Worm (Caenorhabditis elegans): ENCODE measurements around the gene cdr-1.
"Not testable (repeated sequence)": the region's sequence is repeated elsewhere in the genome, so short reads cannot be mapped to it uniquely, and the experiment has no call there.

Gene cdr-1

DNA sequence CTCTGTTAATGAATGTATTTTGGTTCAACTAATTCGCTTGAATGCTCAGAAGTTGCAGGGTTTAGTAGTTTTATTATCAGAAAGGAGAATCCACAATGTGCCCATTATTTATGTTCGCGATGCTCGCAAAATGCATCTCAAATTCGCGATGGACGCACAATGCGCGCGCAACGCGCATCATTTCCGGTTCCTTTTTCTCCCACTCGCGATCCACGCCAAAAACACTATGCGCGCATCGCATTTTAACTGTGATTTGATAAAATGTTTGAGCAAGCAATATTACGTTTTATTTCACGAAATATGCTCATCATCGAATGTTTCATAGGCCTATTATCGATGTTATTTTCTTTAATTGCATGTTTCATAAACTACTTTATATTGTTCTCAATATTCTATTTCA lies 8.8 kb downstream of the cdr-1 start, which contains the start of gene srbc-77:
srbc-77 (plus strand) TSS at position 301 of the 400 bp plus-strand sequence.
- not testable (repeated sequence) for TF ChIP-seq lin-39, eor-1, pqm-1 (tag; optimal IDR thresholded peaks at IDR 0.05)

DNA sequence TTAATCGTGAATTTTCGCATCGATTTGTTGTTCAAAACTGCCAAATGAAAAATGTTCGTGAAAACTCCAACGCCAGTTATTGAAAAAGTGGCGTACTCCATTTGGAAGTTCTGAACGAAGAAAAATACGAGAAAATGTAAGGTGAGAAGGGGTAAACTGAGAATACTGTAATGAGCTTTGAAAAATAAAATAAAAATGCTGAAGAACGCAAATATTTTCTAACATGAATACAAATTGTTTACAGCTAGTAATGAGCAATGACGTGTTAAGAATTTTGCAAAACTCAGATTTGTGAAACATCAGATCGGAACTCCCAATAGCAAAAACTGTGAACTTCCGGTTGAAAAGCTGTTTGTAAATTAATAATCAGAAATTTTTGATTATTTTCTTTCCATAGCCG lies 11.3 kb downstream of the cdr-1 start, which contains the start of gene srw-26:
srw-26 (minus strand) TSS at position 101 of the 400 bp plus-strand sequence.
- no peak for TF ChIP-seq nhr-67 (tag; optimal IDR thresholded peaks at IDR 0.05)
- no peak for TF ChIP-seq unc-62 (GFP tag; optimal IDR thresholded peaks at IDR 0.05)
- TF ChIP-seq mml-1 (tag; optimal IDR thresholded peaks at IDR 0.05) = no peak
- TF ChIP-seq unc-39 (tag; optimal IDR thresholded peaks at IDR 0.05) = no peak
- no peak for TF ChIP-seq ceh-16 (tag; optimal IDR thresholded peaks at IDR 0.05)
- TF ChIP-seq ZK546.5 (tag; optimal IDR thresholded peaks at IDR 0.05) = no peak
- TF ChIP-seq ama-1 (optimal IDR thresholded peaks at IDR 0.05) = no peak
- TF ChIP-seq jun-1 (tag; optimal IDR thresholded peaks at IDR 0.05) = no peak
- no peak for TF ChIP-seq nhr-237 (tag; optimal IDR thresholded peaks at IDR 0.05)
- TF ChIP-seq egl-27 (tag; optimal IDR thresholded peaks at IDR 0.05) = no peak
- TF ChIP-seq fkh-2 (tag; optimal IDR thresholded peaks at IDR 0.05) = no peak
- TF ChIP-seq ztf-4 (tag; optimal IDR thresholded peaks at IDR 0.05) = no peak
- TF ChIP-seq R02D3.7 (tag; optimal IDR thresholded peaks at IDR 0.05) = no peak
- TF ChIP-seq pha-4 (tag; optimal IDR thresholded peaks at IDR 0.05) = no peak
- no peak for TF ChIP-seq ztf-11 (tag; optimal IDR thresholded peaks at IDR 0.05)
- TF ChIP-seq nhr-76 (tag; optimal IDR thresholded peaks at IDR 0.05) = no peak
- TF ChIP-seq ceh-9 (tag; optimal IDR thresholded peaks at IDR 0.05) = no peak
- no peak for TF ChIP-seq lin-39 (tag; optimal IDR thresholded peaks at IDR 0.05)
- TF ChIP-seq mdl-1 (tag; optimal IDR thresholded peaks at IDR 0.05) = no peak

ce11 chrV:15940254-15940653 lies 19.1 kb downstream of the cdr-1 start, which contains the start of gene srw-55:
Gene srw-55 (minus strand): TSS chrV:15940354.
- no peak for TF ChIP-seq jun-1 (tag; optimal IDR thresholded peaks at IDR 0.05)
- no peak for TF ChIP-seq nhr-67 (tag; optimal IDR thresholded peaks at IDR 0.05)
- TF ChIP-seq pha-4 (tag; optimal IDR thresholded peaks at IDR 0.05) = no peak
- TF ChIP-seq aly-2 (tag; optimal IDR thresholded peaks at IDR 0.05) = no peak
- no peak for TF ChIP-seq lin-39 (tag; optimal IDR thresholded peaks at IDR 0.05)
- TF ChIP-seq tbx-2 (tag; optimal IDR thresholded peaks at IDR 0.05) = no peak
- no peak for TF ChIP-seq fkh-2 (tag; optimal IDR thresholded peaks at IDR 0.05)
- TF ChIP-seq elt-3 (tag; optimal IDR thresholded peaks at IDR 0.05) = no peak
- TF ChIP-seq R02D3.7 (tag; optimal IDR thresholded peaks at IDR 0.05) = no peak
- no peak for TF ChIP-seq pqm-1 (tag; optimal IDR thresholded peaks at IDR 0.05)
- no peak for TF ChIP-seq nhr-25 (tag; optimal IDR thresholded peaks at IDR 0.05)
- TF ChIP-seq nhr-76 (tag; optimal IDR thresholded peaks at IDR 0.05) = no peak
- no peak for TF ChIP-seq mml-1 (tag; optimal IDR thresholded peaks at IDR 0.05)

DNA sequence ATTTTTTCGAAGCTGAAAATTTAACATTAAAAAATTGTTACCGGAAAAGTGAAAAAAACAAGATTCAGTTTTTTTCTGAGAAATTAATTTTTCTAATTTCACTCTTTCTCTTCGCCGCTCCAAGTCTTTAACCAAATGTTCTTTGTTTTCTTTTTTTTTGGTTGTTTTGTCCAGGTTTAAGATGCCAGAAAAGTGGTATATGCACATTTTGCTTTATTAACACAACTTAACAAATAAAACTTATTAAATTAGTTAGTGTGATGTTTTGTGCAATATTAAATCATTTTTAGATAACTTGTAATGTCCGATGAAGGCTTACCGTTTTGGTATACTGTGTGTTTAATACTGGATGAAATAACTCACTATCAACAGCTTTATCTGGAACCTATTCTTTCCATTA lies 22.0 kb downstream of the cdr-1 start, which contains the start of gene srw-53:
srw-53 (plus strand) TSS at position 301 of the 400 bp plus-strand sequence.
- TF ChIP-seq nhr-28 (tag; optimal IDR thresholded peaks at IDR 0.05) = no peak
- TF ChIP-seq skn-1 (tag; optimal IDR thresholded peaks at IDR 0.05) = no peak
- TF ChIP-seq nhr-11 (tag; optimal IDR thresholded peaks at IDR 0.05) = no peak
- no peak for TF ChIP-seq fkh-2 (tag; optimal IDR thresholded peaks at IDR 0.05)

DNA sequence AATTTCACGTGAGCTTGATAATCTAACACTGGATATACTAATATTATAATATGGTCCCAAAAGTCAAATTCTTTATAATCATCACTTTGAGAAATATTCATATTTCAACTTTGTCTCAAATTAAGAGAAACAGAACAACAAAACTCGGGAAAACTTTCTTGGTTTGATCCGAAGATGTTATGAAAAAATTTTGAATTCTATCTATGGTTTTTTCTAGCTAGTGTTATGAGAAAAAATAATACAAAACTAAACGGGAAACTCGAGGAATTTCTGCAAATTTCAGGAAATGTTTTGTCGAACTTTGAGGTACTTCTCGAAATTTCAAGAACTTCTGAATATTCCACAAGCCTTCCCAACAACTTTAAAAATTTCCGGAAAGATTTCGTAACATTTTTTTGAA lies 29.8 kb downstream of the cdr-1 start, which contains the start of gene srw-59:
srw-59 (minus strand) TSS at position 101 of the 400 bp plus-strand sequence.
- TF ChIP-seq sea-2 (GFP tag; optimal IDR thresholded peaks at IDR 0.05) = no peak
- TF ChIP-seq ceh-16 (tag; optimal IDR thresholded peaks at IDR 0.05) = no peak
- no peak for TF ChIP-seq ztf-4 (tag; optimal IDR thresholded peaks at IDR 0.05)
- TF ChIP-seq lsy-12 (tag; optimal IDR thresholded peaks at IDR 0.05) = no peak
- TF ChIP-seq egl-27 (tag; optimal IDR thresholded peaks at IDR 0.05) = no peak
- TF ChIP-seq mml-1 (tag; optimal IDR thresholded peaks at IDR 0.05) = no peak
- no peak for TF ChIP-seq ztf-11 (tag; optimal IDR thresholded peaks at IDR 0.05)
- TF ChIP-seq R02D3.7 (tag; optimal IDR thresholded peaks at IDR 0.05) = no peak
- no peak for TF ChIP-seq eor-1 (tag; optimal IDR thresholded peaks at IDR 0.05)
- TF ChIP-seq elt-1 (tag; optimal IDR thresholded peaks at IDR 0.05) = no peak
- no peak for TF ChIP-seq tbx-2 (tag; optimal IDR thresholded peaks at IDR 0.05)
- TF ChIP-seq skn-1 (tag; optimal IDR thresholded peaks at IDR 0.05) = no peak
- no peak for TF ChIP-seq aly-2 (tag; optimal IDR thresholded peaks at IDR 0.05)
- TF ChIP-seq unc-39 (tag; optimal IDR thresholded peaks at IDR 0.05) = no peak
- no peak for TF ChIP-seq pha-4 (tag; optimal IDR thresholded peaks at IDR 0.05)
- TF ChIP-seq lin-15B (tag; optimal IDR thresholded peaks at IDR 0.05) = no peak
- TF ChIP-seq nhr-77 (tag; optimal IDR thresholded peaks at IDR 0.05) = no peak
